Fruit fly (Drosophila melanogaster): ENCODE data around the gene CG13365.
"Not testable (repeated sequence)": the region's sequence is repeated elsewhere in the genome, so short reads cannot be mapped to it uniquely, and the experiment has no call there.

Gene CG13365

DNA sequence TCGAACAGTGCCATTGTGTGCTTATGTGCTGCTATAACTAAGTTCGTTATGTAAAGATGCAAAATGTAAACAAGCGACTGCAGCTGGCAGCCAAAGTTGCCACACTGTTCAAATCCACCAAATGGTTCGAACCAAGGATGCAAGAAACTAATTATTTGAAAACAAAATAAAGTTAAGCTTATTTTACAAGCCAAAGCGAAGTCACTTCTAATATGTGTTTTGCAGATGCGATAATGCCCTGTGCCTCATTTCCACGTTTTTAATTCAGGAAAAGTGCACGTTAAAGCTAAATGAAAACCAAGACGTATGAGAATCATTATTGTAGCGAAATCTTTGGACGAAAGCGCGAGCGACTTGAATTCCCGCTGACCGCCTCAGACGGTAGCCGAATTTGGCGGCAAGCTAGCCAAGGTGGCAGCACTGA is at the start of gene CG13365, which contains the start of gene Vsp37A:
Gene CG13365, minus strand, starts transcription at position 84 of the 424 bp plus-strand sequence.
Gene Vsp37A, plus strand, starts transcription at position 399 of the 424 bp plus-strand sequence.
- TF ChIP-seq insv (optimal IDR thresholded peaks at IDR 0.05) (no peak), psq (optimal IDR thresholded peaks at IDR 0.05) (no peak), ttk (optimal IDR thresholded peaks at IDR 0.05) (no peak), Sin3A (optimal IDR thresholded peaks at IDR 0.05) (no peak), h (optimal IDR thresholded peaks at IDR 0.05) (no peak)

DNA sequence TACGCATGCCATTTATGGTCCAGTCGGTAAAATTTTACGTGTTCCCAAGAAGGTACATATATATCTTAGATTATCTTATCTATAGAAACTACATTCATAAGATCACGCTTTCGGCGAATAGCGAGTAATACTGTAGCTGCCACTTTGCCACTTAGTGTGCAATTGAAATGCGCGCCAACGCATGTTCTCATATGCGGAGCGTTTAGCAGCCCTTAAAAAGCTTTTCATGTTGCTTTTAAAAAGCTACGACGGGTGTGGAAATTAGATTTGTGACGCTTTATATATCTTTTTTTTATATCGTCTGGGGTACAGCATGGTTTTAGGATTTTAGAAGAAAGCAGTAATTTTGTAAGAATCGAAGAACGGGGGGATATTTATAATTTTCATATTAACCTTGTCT is 37.0 kb upstream of the CG13365 start:
- TF ChIP-seq insv (optimal IDR thresholded peaks at IDR 0.05) (no peak), ttk (optimal IDR thresholded peaks at IDR 0.05) (no peak), psq (optimal IDR thresholded peaks at IDR 0.05) (no peak), Myc (optimal IDR thresholded peaks at IDR 0.05) (no peak), h (optimal IDR thresholded peaks at IDR 0.05) (no peak), Sin3A (optimal IDR thresholded peaks at IDR 0.05) (no peak)

DNA sequence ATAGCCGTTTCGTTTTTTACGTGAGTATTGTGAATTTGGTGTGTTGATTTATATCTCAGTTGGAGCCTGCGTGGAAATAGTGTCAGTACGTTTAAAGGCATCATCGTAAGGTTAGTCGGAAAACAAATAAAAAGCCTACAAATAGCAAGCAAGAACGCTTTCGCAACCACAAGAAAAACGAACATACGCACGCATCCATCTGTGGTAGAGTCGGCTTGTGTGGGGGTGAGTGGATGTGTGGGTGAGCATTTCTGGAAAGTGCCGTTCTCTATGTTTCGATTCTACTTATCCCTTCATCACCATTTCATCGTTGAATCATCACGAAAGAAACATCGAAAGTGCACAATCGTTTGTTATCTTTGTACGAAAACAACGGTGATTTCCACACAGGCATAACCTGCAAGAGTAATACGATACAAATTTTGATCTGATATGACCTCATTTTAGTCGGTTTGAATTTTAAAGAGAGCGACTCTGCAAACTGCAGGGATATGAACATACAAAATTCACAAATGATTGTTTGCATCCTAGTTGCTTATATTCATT is 35.4 kb upstream of the CG13365 start:
- TF ChIP-seq insv (optimal IDR thresholded peaks at IDR 0.05) = no peak
- TF ChIP-seq psq (optimal IDR thresholded peaks at IDR 0.05) = no peak
- TF ChIP-seq Sin3A (optimal IDR thresholded peaks at IDR 0.05) = no peak
- TF ChIP-seq ttk (optimal IDR thresholded peaks at IDR 0.05) = no peak
- no peak for TF ChIP-seq h (optimal IDR thresholded peaks at IDR 0.05)
- TF ChIP-seq Myc (optimal IDR thresholded peaks at IDR 0.05) = no peak

DNA sequence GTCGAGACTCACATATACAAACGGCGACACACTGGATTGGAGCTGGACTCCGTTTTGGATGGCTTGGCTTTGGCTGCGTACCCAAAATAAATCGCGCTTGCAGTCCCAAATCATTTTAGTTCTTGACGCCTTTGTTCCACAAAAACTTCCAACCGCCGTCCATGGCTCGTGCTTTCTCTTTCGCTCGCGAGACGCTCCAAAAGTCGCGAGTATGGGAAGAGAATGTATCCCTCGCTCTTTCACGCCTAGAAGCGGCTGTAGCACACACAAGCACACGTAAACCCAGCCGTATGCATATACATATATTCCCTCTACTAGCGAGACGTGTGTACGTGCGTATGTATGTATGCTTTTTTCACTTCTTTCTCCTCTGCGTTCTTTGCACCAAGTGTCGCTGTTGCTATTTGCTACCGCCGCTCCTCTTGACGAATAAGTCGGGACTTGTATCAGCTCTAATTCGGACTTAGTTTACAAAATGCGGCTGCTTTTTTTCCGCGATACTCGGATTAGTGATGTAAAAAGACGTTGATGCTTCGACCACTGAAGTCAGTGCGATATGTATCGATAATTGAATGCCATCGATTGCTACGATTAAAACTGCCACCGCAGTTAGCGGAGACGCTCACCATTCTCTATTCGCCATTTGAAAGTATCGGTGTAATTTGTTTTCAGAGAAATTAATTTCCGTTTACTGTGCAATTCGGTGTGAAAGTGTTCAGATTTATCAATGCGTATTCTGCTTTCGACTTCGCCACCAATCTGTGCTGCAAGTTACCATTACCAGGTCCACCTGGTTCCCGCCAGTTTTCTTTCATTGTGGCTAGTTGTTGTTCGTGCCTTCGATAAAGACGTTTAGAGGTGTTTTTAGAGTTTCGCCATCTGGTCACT is 34.7 kb upstream of the CG13365 start, which contains the start of the genes Hmt4-20 and SkpA:
Gene Hmt4-20, minus strand, starts transcription at position 542 of the 888 bp plus-strand sequence.
Gene SkpA, plus strand, starts transcription at position 623 of the 888 bp plus-strand sequence.
- no peak for TF ChIP-seq ttk (optimal IDR thresholded peaks at IDR 0.05)
- no peak for TF ChIP-seq psq (optimal IDR thresholded peaks at IDR 0.05)
- no peak for TF ChIP-seq h (optimal IDR thresholded peaks at IDR 0.05)
- TF ChIP-seq insv (optimal IDR thresholded peaks at IDR 0.05) = no peak
- no peak for TF ChIP-seq Myc (optimal IDR thresholded peaks at IDR 0.05)
- no peak for TF ChIP-seq Sin3A (optimal IDR thresholded peaks at IDR 0.05)

DNA sequence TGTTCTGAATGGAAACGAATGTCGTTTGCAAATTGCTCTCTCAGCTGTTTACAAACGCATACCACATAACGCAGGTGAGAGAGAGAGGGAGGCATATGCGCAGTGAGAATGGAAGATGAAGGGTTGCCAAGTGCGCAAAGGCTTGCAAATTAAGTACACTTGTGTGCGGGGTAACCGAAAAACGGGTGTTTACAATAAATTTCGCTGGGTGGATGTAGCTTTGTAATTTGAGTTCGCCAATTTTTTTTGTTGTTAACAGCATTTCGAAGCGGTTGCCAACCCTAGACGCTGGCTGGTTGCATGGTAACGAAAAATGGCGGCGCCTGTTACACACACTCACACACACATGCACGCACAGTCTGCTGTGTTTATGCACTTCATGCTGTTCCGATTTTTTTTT is 33.9 kb upstream of the CG13365 start:
- no peak for TF ChIP-seq Sin3A (optimal IDR thresholded peaks at IDR 0.05)
- no peak for TF ChIP-seq Myc (optimal IDR thresholded peaks at IDR 0.05)
- TF ChIP-seq psq (optimal IDR thresholded peaks at IDR 0.05) = no peak
- no peak for TF ChIP-seq h (optimal IDR thresholded peaks at IDR 0.05)
- no peak for TF ChIP-seq insv (optimal IDR thresholded peaks at IDR 0.05)
- TF ChIP-seq ttk (optimal IDR thresholded peaks at IDR 0.05) = no peak

DNA sequence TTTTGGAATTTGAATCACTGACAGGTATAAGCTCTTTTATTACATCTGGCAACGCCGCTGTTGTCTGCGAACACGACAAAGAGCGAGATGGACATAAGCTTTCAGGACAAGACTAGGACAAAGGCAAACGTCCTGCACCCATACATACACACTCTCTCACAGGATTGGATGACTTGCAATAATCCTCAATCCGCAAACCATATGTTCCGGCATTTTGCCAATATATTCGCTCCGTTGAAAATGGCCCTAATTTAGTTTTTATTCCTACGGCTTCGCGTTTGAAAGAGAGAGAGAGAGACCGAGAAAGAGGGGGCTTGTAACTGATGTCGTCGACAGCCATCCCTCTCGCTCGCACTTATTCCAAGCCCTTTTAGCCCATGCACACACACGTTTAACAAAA is 33.2 kb upstream of the CG13365 start:
- TF ChIP-seq insv (optimal IDR thresholded peaks at IDR 0.05) (no peak), ttk (optimal IDR thresholded peaks at IDR 0.05) (no peak), Sin3A (optimal IDR thresholded peaks at IDR 0.05) (no peak), psq (optimal IDR thresholded peaks at IDR 0.05) (no peak), Myc (optimal IDR thresholded peaks at IDR 0.05) (no peak), h (optimal IDR thresholded peaks at IDR 0.05) (no peak)

DNA sequence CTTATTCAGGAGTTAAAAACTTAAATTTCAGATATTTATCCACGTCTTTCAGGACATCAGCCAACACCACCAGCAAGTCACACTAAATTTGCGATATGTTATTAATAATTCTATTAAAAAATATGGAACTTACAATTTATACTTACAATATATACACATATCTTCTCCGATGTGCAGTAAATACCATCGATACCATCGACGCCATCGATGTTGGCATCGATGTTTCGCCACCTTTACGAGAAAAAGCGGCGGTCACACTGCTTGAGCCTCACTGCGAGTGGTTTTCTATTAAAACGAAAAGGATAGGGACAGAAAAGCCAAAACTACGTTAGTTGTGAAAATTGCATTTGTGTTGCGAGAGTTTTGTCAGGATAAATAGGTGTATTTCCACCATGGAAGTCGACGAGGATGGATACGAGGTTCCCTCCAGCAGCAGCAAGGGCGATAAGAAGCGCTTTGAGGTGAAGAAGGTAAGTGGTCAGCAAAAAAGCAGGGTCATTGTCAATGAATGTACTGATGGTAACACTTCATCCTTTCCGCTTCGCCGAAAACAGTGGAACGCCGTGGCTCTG is 26.1 kb upstream of the CG13365 start, which contains the start of gene Roc1a:
Gene Roc1a, plus strand, starts transcription at position 249 of the 572 bp plus-strand sequence.
- TF ChIP-seq psq (optimal IDR thresholded peaks at IDR 0.05) (no peak), insv (optimal IDR thresholded peaks at IDR 0.05) (no peak), Sin3A (optimal IDR thresholded peaks at IDR 0.05) (no peak), ttk (optimal IDR thresholded peaks at IDR 0.05) (no peak), Myc (optimal IDR thresholded peaks at IDR 0.05) (no peak), h (optimal IDR thresholded peaks at IDR 0.05) (no peak)

DNA sequence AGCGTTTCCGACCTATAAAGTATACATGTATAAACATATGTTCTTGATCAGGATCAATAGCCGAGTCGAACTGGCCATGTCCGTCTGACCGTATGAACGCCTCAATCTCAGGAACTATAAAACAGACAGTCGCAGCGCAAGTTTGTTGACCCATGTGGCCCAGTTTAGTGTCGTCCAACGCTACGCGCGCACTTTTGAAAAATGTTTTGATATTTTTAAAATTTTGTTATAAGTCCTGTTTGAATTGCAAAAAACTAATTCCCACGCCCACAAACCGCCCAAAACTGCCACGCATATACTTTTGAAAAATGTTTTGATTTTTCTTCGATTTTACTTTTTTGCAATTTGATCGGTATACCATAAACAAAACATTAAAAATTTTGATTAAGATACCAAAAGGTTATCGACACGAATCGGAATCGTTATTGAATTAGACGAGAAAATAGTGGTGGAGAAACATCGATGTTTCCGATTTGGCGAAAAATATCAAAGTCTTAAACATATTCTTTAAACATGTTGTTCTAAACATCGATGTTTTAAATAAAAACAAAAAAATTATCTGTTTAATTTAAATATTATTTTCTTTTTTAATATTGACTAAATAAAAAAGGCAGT is 25.5 kb upstream of the CG13365 start:
- no peak for TF ChIP-seq psq (optimal IDR thresholded peaks at IDR 0.05)
- no peak for TF ChIP-seq h (optimal IDR thresholded peaks at IDR 0.05)
- no peak for TF ChIP-seq insv (optimal IDR thresholded peaks at IDR 0.05)
- TF ChIP-seq Sin3A (optimal IDR thresholded peaks at IDR 0.05) = no peak
- TF ChIP-seq ttk (optimal IDR thresholded peaks at IDR 0.05) = no peak
- TF ChIP-seq Myc (optimal IDR thresholded peaks at IDR 0.05) = no peak

DNA sequence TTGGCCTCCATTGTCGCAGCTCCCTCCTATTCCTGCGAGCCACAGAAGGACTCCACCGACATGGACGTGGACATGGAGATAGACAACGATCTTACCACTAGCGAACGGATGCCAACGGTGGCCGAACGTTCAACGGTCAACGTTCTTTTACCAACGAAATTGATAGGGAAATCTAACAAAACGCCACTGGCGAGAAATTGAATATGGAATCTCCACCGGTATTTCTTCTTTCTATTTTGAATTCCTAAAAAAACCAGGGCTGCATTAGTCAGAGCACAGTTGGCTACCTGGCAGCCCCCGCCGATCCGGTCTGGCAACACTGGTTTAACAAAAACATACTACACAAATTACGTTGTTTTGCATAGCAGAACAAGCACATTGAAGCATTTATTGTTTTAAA is 23.4 kb upstream of the CG13365 start, which contains the start of gene CG13367:
Gene CG13367, plus strand, starts transcription at position 301 of the 400 bp plus-strand sequence.
- TF ChIP-seq h, Sin3A, ttk (optimal IDR thresholded peaks at IDR 0.05): not testable (repeated sequence)

DNA sequence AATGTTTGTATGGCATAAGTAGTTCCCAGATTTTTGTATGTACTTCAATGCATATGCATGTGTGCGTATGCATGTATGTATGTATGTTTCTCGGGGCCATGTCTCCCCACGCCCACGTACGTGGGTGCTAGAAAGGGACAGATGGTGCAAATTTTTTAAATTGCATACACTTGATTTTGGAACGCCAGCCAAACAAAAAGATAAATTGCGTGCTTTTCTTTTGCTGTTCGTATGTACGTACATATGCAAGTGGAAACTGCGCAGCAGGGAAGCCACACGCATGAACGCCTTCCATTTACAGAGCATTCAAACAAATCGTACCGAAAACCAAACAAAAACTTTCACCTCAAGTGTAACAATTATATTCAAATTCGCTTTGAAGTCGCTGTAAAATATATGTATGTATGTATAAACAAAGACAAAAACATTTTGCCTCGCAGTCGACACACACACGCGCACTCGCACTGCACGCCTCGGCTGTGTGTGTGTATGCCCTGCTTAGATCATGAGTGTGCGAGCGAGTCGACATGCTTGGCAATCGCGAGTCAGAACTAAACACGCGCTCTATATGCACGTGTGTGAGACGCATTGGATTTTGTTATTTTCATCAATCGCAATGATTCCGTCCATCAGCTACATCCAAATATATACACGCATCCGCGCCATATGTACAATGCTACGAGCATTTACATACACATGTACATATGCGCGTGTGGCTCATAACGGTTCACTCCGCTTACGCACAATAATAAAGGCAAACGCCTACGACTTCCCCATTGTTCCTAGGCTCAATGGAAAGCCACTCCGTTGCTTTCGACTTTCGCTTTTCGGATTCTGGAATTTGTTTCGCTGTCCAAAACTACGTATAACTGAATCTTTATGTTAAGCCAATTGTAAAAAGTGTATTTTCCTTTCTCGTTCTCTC is 15.9 kb upstream of the CG13365 start:
- TF ChIP-seq ttk (optimal IDR thresholded peaks at IDR 0.05) (no peak), insv (optimal IDR thresholded peaks at IDR 0.05) (no peak), h (optimal IDR thresholded peaks at IDR 0.05) (no peak), psq (optimal IDR thresholded peaks at IDR 0.05) (no peak), Myc (optimal IDR thresholded peaks at IDR 0.05) (no peak), Sin3A (optimal IDR thresholded peaks at IDR 0.05) (no peak)
